Worm (Caenorhabditis elegans): ENCODE measurements around the gene Y39A1A.2.

Y39A1A.2 gene

DNA sequence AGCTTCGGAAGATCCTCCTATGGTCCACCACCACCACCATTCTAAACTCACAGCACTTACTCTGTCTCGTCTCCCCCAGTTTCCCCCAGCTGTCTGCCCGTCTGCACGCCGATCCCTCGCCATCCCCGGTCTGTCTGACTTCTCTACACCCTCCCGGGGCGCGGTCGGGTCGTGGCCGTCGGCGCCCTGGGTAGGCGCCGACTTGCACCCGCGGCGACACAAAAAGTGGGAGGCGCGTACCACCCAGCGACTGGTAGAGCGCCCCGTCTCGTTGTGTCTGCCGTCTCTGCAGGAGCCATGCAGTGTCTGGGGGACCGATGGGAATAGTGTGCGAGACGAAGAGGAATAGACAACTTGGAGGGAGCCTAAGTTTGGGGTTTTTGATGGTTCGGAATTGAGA is 30.7 kb upstream of the Y39A1A.2 start (continued):
- TF ChIP-seq ZK546.5 (tag; optimal IDR thresholded peaks at IDR 0.05): peak in 1 of 2 experiments; percentile 33
- TF ChIP-seq mep-1 (tag; optimal IDR thresholded peaks at IDR 0.05): peak; percentile 94
- peak; percentile 93 for TF ChIP-seq dve-1 (tag; optimal IDR thresholded peaks at IDR 0.05; ENCODE audit: insufficient read depth)
- TF ChIP-seq snpc-4 (tag; optimal IDR thresholded peaks at IDR 0.05): no peak
- TF ChIP-seq nhr-11 (tag; optimal IDR thresholded peaks at IDR 0.05): peak; percentile 82
- TF ChIP-seq skn-1 (tag; optimal IDR thresholded peaks at IDR 0.05): no peak
- TF ChIP-seq ztf-7 (tag; optimal IDR thresholded peaks at IDR 0.05): no peak
- TF ChIP-seq spr-3 (GFP tag; optimal IDR thresholded peaks at IDR 0.05): peak; percentile 76
- no peak for TF ChIP-seq ceh-82 (tag; optimal IDR thresholded peaks at IDR 0.05)
- TF ChIP-seq daf-16 (GFP tag; optimal IDR thresholded peaks at IDR 0.05): peak in 1 of 2 experiments; percentile 42
- TF ChIP-seq daf-16 (tag; optimal IDR thresholded peaks at IDR 0.05): peak; percentile 62
- peak; percentile 54; the same call in 1 of the 2 replicates for TF ChIP-seq madf-9 (GFP tag; conservative IDR thresholded peaks at IDR 0.05)
- no peak for TF ChIP-seq lir-3 (tag; optimal IDR thresholded peaks at IDR 0.05)
- TF ChIP-seq F10B5.3 (tag; optimal IDR thresholded peaks at IDR 0.05): peak; percentile 7
- TF ChIP-seq lin-13 (GFP tag; optimal IDR thresholded peaks at IDR 0.05): peak; percentile 77
- peak; percentile 3 for TF ChIP-seq zip-2 (tag; optimal IDR thresholded peaks at IDR 0.05)
- TF ChIP-seq nhr-42 (GFP tag; IDR thresholded peaks at IDR 0.05): peak; percentile 82
- no peak for TF ChIP-seq madf-5 (GFP tag; IDR thresholded peaks at IDR 0.05)
- no peak for TF ChIP-seq unc-130 (GFP tag; optimal IDR thresholded peaks at IDR 0.05)
- TF ChIP-seq lsy-2 (tag; optimal IDR thresholded peaks at IDR 0.05): peak; percentile 71 to 87
- no peak for TF ChIP-seq ces-1 (GFP tag; optimal IDR thresholded peaks at IDR 0.05)
- TF ChIP-seq jun-1 (tag; optimal IDR thresholded peaks at IDR 0.05): no peak
- TF ChIP-seq nhr-10 (tag; optimal IDR thresholded peaks at IDR 0.05): peak; percentile 86
- TF ChIP-seq zfp-3 (GFP tag; conservative IDR thresholded peaks at IDR 0.05): no peak

- no peak for TF ChIP-seq tra-1 (GFP tag; IDR thresholded peaks at IDR 0.05)
- no peak for TF ChIP-seq nhr-237 (tag; optimal IDR thresholded peaks at IDR 0.05)
- TF ChIP-seq zag-1 (tag; optimal IDR thresholded peaks at IDR 0.05): no peak
- TF ChIP-seq php-3 (GFP tag; IDR thresholded peaks at IDR 0.05): no peak
- TF ChIP-seq T26A8.4 (GFP tag; IDR thresholded peaks at IDR 0.05): no peak
- TF ChIP-seq unc-62 (GFP tag; optimal IDR thresholded peaks at IDR 0.05 in 1 of 2): peak in 1 of 2 experiments; percentile 46
- TF ChIP-seq unc-62 (tag; optimal IDR thresholded peaks at IDR 0.05): no peak
- no peak for TF ChIP-seq nhr-11 (tag; optimal IDR thresholded peaks at IDR 0.05)
- no peak for TF ChIP-seq snpc-1.2 (GFP tag; IDR thresholded peaks at IDR 0.05)
- no peak for TF ChIP-seq zip-2 (tag; optimal IDR thresholded peaks at IDR 0.05)
- no peak for TF ChIP-seq F10B5.3 (tag; optimal IDR thresholded peaks at IDR 0.05)
- peak; percentile 91 for TF ChIP-seq aha-1 (tag)
Observed at ce11 chrIII:10633403-10633674, 30.0 kb upstream of the Y39A1A.2 start, which contains the start of gene Y39A1A.9. TSS of gene Y39A1A.9 (minus strand) at chrIII:10633501.

- TF ChIP-seq unc-39 (tag; optimal IDR thresholded peaks at IDR 0.05): no peak
- no peak for TF ChIP-seq lin-13 (GFP tag; optimal IDR thresholded peaks at IDR 0.05)
- TF ChIP-seq duxl-1 (tag; optimal IDR thresholded peaks at IDR 0.05; ENCODE audit: poor library complexity): no peak
- no peak for TF ChIP-seq ceh-82 (tag; optimal IDR thresholded peaks at IDR 0.05)
- no peak for TF ChIP-seq tag-97 (GFP tag; IDR thresholded peaks at IDR 0.05)
- TF ChIP-seq tra-1 (GFP tag; IDR thresholded peaks at IDR 0.05): no peak
- no peak for TF ChIP-seq T20F7.1 (GFP tag; optimal IDR thresholded peaks at IDR 0.05)
- TF ChIP-seq nhr-42 (GFP tag; IDR thresholded peaks at IDR 0.05): no peak
- TF ChIP-seq hif-1 (tag; optimal IDR thresholded peaks at IDR 0.05): no peak
- TF ChIP-seq ces-1 (GFP tag; optimal IDR thresholded peaks at IDR 0.05): no peak
- peak; percentile 28 for TF ChIP-seq ceh-28 (tag; optimal IDR thresholded peaks at IDR 0.05)
- TF ChIP-seq lin-38 (GFP tag; IDR thresholded peaks at IDR 0.05): no peak
- no peak for TF ChIP-seq nhr-102 (tag; optimal IDR thresholded peaks at IDR 0.05)
- TF ChIP-seq sdz-12 (GFP tag; optimal IDR thresholded peaks at IDR 0.05): no peak
- TF ChIP-seq nhr-41 (GFP tag; IDR thresholded peaks at IDR 0.05): no peak
- no peak for TF ChIP-seq F10B5.3 (tag; optimal IDR thresholded peaks at IDR 0.05)
- no peak for TF ChIP-seq nhr-77 (tag; optimal IDR thresholded peaks at IDR 0.05)
- TF ChIP-seq aha-1 (tag): peak; percentile 96
- peak; percentile 70 for TF ChIP-seq hlh-11 (tag; optimal IDR thresholded peaks at IDR 0.05)
- peak; percentile 80 for TF ChIP-seq nhr-25 (tag; optimal IDR thresholded peaks at IDR 0.05; ENCODE audit: borderline replicate concordance, insufficient read depth)
- TF ChIP-seq nhr-10 (tag; optimal IDR thresholded peaks at IDR 0.05): no peak
- no peak for TF ChIP-seq ctbp-1 (GFP tag; IDR thresholded peaks at IDR 0.05)
- TF ChIP-seq php-3 (GFP tag; IDR thresholded peaks at IDR 0.05): 0 out of 2 replicates have a peak, but pooled peaks have one; percentile 11
- TF ChIP-seq zfp-3 (GFP tag; conservative IDR thresholded peaks at IDR 0.05): no peak
Observed at ce11 chrIII:10632590-10633402, 29.4 kb upstream of the Y39A1A.2 start, which contains the start of gene Y39A1A.10. TSS of gene Y39A1A.10 (plus strand) at chrIII:10632728.
